Comparison of ENCODE assay signal across 4 worm cellular contexts in genomic region chrIII:6158642-6159475, ce11.
TF ChIP-seq lines count a peak whose summit lies in the region.

Gene nfm-1, plus strand, starts transcription at chrIII:6159453.

TF ChIP-seq in whole organism, L2 larva, 48 proteins besides CTCF, POLR2A, EP300 and RAD21 (continued from another document):
- TF ChIP-seq F13H6.1 (tag; optimal IDR thresholded peaks at IDR 0.05; lab: Kevin White, UChicago) (peak; percentile 52), mdl-1 (tag; optimal IDR thresholded peaks at IDR 0.05; lab: Kevin White, UChicago) (peak in 1 of 2 experiments; percentile 13), R02D3.7 (tag; optimal IDR thresholded peaks at IDR 0.05; lab: Kevin White, UChicago) (no peak), lin-13 (GFP tag; optimal IDR thresholded peaks at IDR 0.05; lab: Kevin White, UChicago) (peak; percentile 39), aly-2 (tag; optimal IDR thresholded peaks at IDR 0.05; lab: Kevin White, UChicago) (no peak), C34F6.9 (tag; optimal IDR thresholded peaks at IDR 0.05; lab: Kevin White, UChicago) (peak; percentile 41), alr-1 (tag; optimal IDR thresholded peaks at IDR 0.05; lab: Kevin White, UChicago) (no peak), lin-11 (tag; optimal IDR thresholded peaks at IDR 0.05; lab: Kevin White, UChicago) (peak; percentile 70), Y55F3AM.14 (GFP tag; optimal IDR thresholded peaks at IDR 0.05; lab: Kevin White, UChicago) (no peak), unc-55 (GFP tag; optimal IDR thresholded peaks at IDR 0.05; lab: Kevin White, UChicago) (peak; percentile 63), fos-1 (tag; optimal IDR thresholded peaks at IDR 0.05; lab: Kevin White, UChicago) (peak; percentile 95), ztf-11 (tag; optimal IDR thresholded peaks at IDR 0.05; lab: Kevin White, UChicago) (no peak), mab-5 (tag; optimal IDR thresholded peaks at IDR 0.05; lab: Kevin White, UChicago) (no peak), nhr-23 (tag; optimal IDR thresholded peaks at IDR 0.05; lab: Kevin White, UChicago) (no peak), skn-1 (tag; optimal IDR thresholded peaks at IDR 0.05; lab: Kevin White, UChicago) (peak; percentile 68), lsy-2 (tag; optimal IDR thresholded peaks at IDR 0.05; lab: Kevin White, UChicago) (peak; percentile 57 to 68), crh-2 (tag; optimal IDR thresholded peaks at IDR 0.05; lab: Kevin White, UChicago) (peak; percentile 47), nhr-11 (tag; optimal IDR thresholded peaks at IDR 0.05; lab: Kevin White, UChicago) (peak; percentile 39), snpc-4 (tag; optimal IDR thresholded peaks at IDR 0.05; lab: Kevin White, UChicago) (peak; percentile 15), unc-62 (GFP tag; optimal IDR thresholded peaks at IDR 0.05; lab: Kevin White, UChicago) (no peak), mbf-1 (tag; optimal IDR thresholded peaks at IDR 0.05; lab: Kevin White, UChicago) (peak; percentile 21), ceh-82 (tag; optimal IDR thresholded peaks at IDR 0.05; lab: Kevin White, UChicago) (no peak), peb-1 (tag; optimal IDR thresholded peaks at IDR 0.05; lab: Kevin White, UChicago) (no peak), ztf-1 (GFP tag; conservative IDR thresholded peaks at IDR 0.05; lab: Robert Waterston, UW) (no peak), sma-3 (GFP tag; optimal IDR thresholded peaks at IDR 0.05; lab: Kevin White, UChicago) (peak; percentile 56)

TF ChIP-seq in whole organism, L4 larva, 104 proteins besides CTCF, POLR2A, EP300 and RAD21 (continued from another document and continues in another):
- TF ChIP-seq ama-1 (optimal IDR thresholded peaks at IDR 0.05; lab: Kevin White, UChicago) (no peak), Y75B8A.6 (GFP tag; IDR thresholded peaks at IDR 0.05; lab: Robert Waterston, UW) (no peak), nhr-76 (tag; optimal IDR thresholded peaks at IDR 0.05; lab: Kevin White, UChicago) (no peak), dmd-9 (GFP tag; IDR thresholded peaks at IDR 0.05; lab: Robert Waterston, UW) (peak; percentile 76), gei-8 (GFP tag; optimal IDR thresholded peaks at IDR 0.05; lab: Kevin White, UChicago) (peak; percentile 65), spr-1 (tag; optimal IDR thresholded peaks at IDR 0.05; lab: Kevin White, UChicago) (peak; percentile 67), aha-1 (tag; lab: Kevin White, UChicago) (peak; percentile 59), daf-8 (GFP tag; IDR thresholded peaks at IDR 0.05; lab: Robert Waterston, UW) (0 out of 2 replicates have a peak, but pooled peaks have one; percentile 52), tag-97 (GFP tag; IDR thresholded peaks at IDR 0.05; lab: Robert Waterston, UW) (no peak), zag-1 (tag; optimal IDR thresholded peaks at IDR 0.05; lab: Kevin White, UChicago) (no peak), snpc-4 (tag; optimal IDR thresholded peaks at IDR 0.05; lab: Kevin White, UChicago) (no peak), ztf-11 (tag; optimal IDR thresholded peaks at IDR 0.05; lab: Kevin White, UChicago) (no peak), hif-1 (tag; optimal IDR thresholded peaks at IDR 0.05; lab: Kevin White, UChicago) (peak in 1 of 2 experiments; percentile 53), Y5F2A.4 (GFP tag; optimal IDR thresholded peaks at IDR 0.05; lab: Kevin White, UChicago) (peak; percentile 32), nhr-111 (GFP tag; optimal IDR thresholded peaks at IDR 0.05; lab: Kevin White, UChicago) (peak; percentile 70), F49E8.2 (tag; optimal IDR thresholded peaks at IDR 0.05; lab: Kevin White, UChicago; ENCODE audit: borderline replicate concordance) (peak; percentile 39), pha-4 (GFP tag; IDR thresholded peaks at IDR 0.05; lab: Robert Waterston, UW) (peak; percentile 72; the same call in 1 of the 2 replicates), pha-4 (tag; optimal IDR thresholded peaks at IDR 0.05; lab: Kevin White, UChicago) (no peak), vab-7 (GFP tag; IDR thresholded peaks at IDR 0.05; lab: Robert Waterston, UW) (peak; percentile 77), duxl-1 (tag; optimal IDR thresholded peaks at IDR 0.05; lab: Kevin White, UChicago; ENCODE audit: poor library complexity) (peak; percentile 24), skn-1 (tag; optimal IDR thresholded peaks at IDR 0.05; lab: Kevin White, UChicago) (no peak), lin-1 (GFP tag; IDR thresholded peaks at IDR 0.05; lab: Robert Waterston, UW) (peak; percentile 78), zip-2 (tag; optimal IDR thresholded peaks at IDR 0.05; lab: Kevin White, UChicago) (no peak), zip-11 (GFP tag; IDR thresholded peaks at IDR 0.05; lab: Robert Waterston, UW) (peak; percentile 70; the same call in 1 of the 2 replicates), fos-1 (tag; optimal IDR thresholded peaks at IDR 0.05; lab: Kevin White, UChicago) (no peak), ctbp-1 (GFP tag; IDR thresholded peaks at IDR 0.05; lab: Robert Waterston, UW) (peak; percentile 82), tra-1 (GFP tag; IDR thresholded peaks at IDR 0.05; lab: Robert Waterston, UW) (peak; percentile 84), mes-2 (tag; optimal IDR thresholded peaks at IDR 0.05; lab: Kevin White, UChicago; ENCODE audit: poor library complexity, severe bottlenecking) (peak; percentile 84), daf-19 (GFP tag; conservative IDR thresholded peaks at IDR 0.05; lab: Robert Waterston, UW) (peak; percentile 88), mdt-29 (GFP tag; IDR thresholded peaks at IDR 0.05; lab: Robert Waterston, UW) (peak; percentile 79), arid-1 (GFP tag; conservative IDR thresholded peaks at IDR 0.05; lab: Robert Waterston, UW) (peak; percentile 86), pqm-1 (tag; optimal IDR thresholded peaks at IDR 0.05; lab: Kevin White, UChicago) (peak; percentile 85), nhr-25 (tag; optimal IDR thresholded peaks at IDR 0.05; lab: Kevin White, UChicago; ENCODE audit: borderline replicate concordance, insufficient read depth) (peak; percentile 30), lin-38 (GFP tag; IDR thresholded peaks at IDR 0.05; lab: Robert Waterston, UW) (peak; percentile 76), ZK337.2 (GFP tag; IDR thresholded peaks at IDR 0.05; lab: Robert Waterston, UW) (no peak), ceh-62 (tag; optimal IDR thresholded peaks at IDR 0.05; lab: Kevin White, UChicago) (no peak)

TF ChIP-seq in whole organism, late embryonic, 69 proteins besides CTCF, POLR2A, EP300 and RAD21 (continued from another document and continues in another):
- TF ChIP-seq Y22D7AL.16 (tag; optimal IDR thresholded peaks at IDR 0.05; lab: Kevin White, UChicago) (peak; percentile 66), hlh-30 (tag; optimal IDR thresholded peaks at IDR 0.05; lab: Kevin White, UChicago; ENCODE audit: insufficient read depth) (no peak), elt-2 (tag; optimal IDR thresholded peaks at IDR 0.05; lab: Kevin White, UChicago) (peak; percentile 83), ceh-19 (GFP tag; optimal IDR thresholded peaks at IDR 0.05; lab: Kevin White, UChicago) (peak; percentile 87), hlh-15 (tag; optimal IDR thresholded peaks at IDR 0.05; lab: Kevin White, UChicago) (peak; percentile 63), nfya-1 (tag; optimal IDR thresholded peaks at IDR 0.05; lab: Kevin White, UChicago) (peak; percentile 63), C08G9.2 (tag; optimal IDR thresholded peaks at IDR 0.05; lab: Kevin White, UChicago) (peak; percentile 37), sox-2 (GFP tag; IDR thresholded peaks at IDR 0.05; lab: Robert Waterston, UW) (peak; percentile 77), K09A11.1 (tag; optimal IDR thresholded peaks at IDR 0.05; lab: Kevin White, UChicago; ENCODE audit: insufficient read depth) (peak; percentile 82), pros-1 (tag; optimal IDR thresholded peaks at IDR 0.05; lab: Kevin White, UChicago) (peak; percentile 4), ref-2 (tag; optimal IDR thresholded peaks at IDR 0.05; lab: Kevin White, UChicago) (peak; percentile 64), ceh-14 (tag; optimal IDR thresholded peaks at IDR 0.05; lab: Kevin White, UChicago) (peak; percentile 25), C38D4.7 (GFP tag; optimal IDR thresholded peaks at IDR 0.05; lab: Kevin White, UChicago) (peak; percentile 82), unc-42 (tag; optimal IDR thresholded peaks at IDR 0.05; lab: Kevin White, UChicago) (peak; percentile 25), tbx-2 (tag; optimal IDR thresholded peaks at IDR 0.05; lab: Kevin White, UChicago) (peak; percentile 58), pha-2 (tag; optimal IDR thresholded peaks at IDR 0.05; lab: Kevin White, UChicago) (peak; percentile 85), hlh-8 (tag; optimal IDR thresholded peaks at IDR 0.05; lab: Kevin White, UChicago) (no peak), ttx-3 (tag; optimal IDR thresholded peaks at IDR 0.05; lab: Kevin White, UChicago) (peak; percentile 79), T23F11.4 (GFP tag; optimal IDR thresholded peaks at IDR 0.05; lab: Kevin White, UChicago) (peak; percentile 76), ceh-2 (tag; optimal IDR thresholded peaks at IDR 0.05; lab: Kevin White, UChicago) (peak; percentile 25), ceh-31 (tag; optimal IDR thresholded peaks at IDR 0.05; lab: Kevin White, UChicago) (peak; percentile 41), npax-4 (tag; optimal IDR thresholded peaks at IDR 0.05; lab: Kevin White, UChicago) (peak; percentile 69), dve-1 (tag; optimal IDR thresholded peaks at IDR 0.05; lab: Kevin White, UChicago) (peak; percentile 64), ceh-24 (tag; optimal IDR thresholded peaks at IDR 0.05; lab: Kevin White, UChicago) (peak; percentile 32), K02D7.2 (tag; optimal IDR thresholded peaks at IDR 0.05; lab: Kevin White, UChicago) (peak; percentile 65), nhr-11 (tag; optimal IDR thresholded peaks at IDR 0.05; lab: Kevin White, UChicago) (no peak), ztf-16 (tag; optimal IDR thresholded peaks at IDR 0.05; lab: Kevin White, UChicago) (peak; percentile 77), pha-4 (tag; optimal IDR thresholded peaks at IDR 0.05; lab: Kevin White, UChicago) (no peak), eyg-1 (tag; optimal IDR thresholded peaks at IDR 0.05; lab: Kevin White, UChicago) (peak; percentile 38), sox-4 (tag; optimal IDR thresholded peaks at IDR 0.05; lab: Kevin White, UChicago) (peak; percentile 86), ceh-6 (GFP tag; optimal IDR thresholded peaks at IDR 0.05; lab: Kevin White, UChicago) (peak; percentile 86), tbx-7 (tag; optimal IDR thresholded peaks at IDR 0.05; lab: Kevin White, UChicago) (no peak), unc-55 (GFP tag; optimal IDR thresholded peaks at IDR 0.05; lab: Kevin White, UChicago) (no peak), che-1 (tag; optimal IDR thresholded peaks at IDR 0.05; lab: Kevin White, UChicago) (peak; percentile 82), madf-2 (tag; optimal IDR thresholded peaks at IDR 0.05; lab: Kevin White, UChicago) (peak; percentile 81), pat-9 (tag; optimal IDR thresholded peaks at IDR 0.05; lab: Kevin White, UChicago) (peak; percentile 80), zip-5 (tag; optimal IDR thresholded peaks at IDR 0.05; lab: Kevin White, UChicago) (peak; percentile 52), pag-3 (tag; optimal IDR thresholded peaks at IDR 0.05; lab: Kevin White, UChicago; ENCODE audit: borderline replicate concordance) (no peak), odd-2 (tag; optimal IDR thresholded peaks at IDR 0.05; lab: Kevin White, UChicago) (peak; percentile 35)

TF ChIP-seq in whole organism, mixed stage, embryonic, 35 proteins besides CTCF, POLR2A, EP300 and RAD21 (continued from another document):
- TF ChIP-seq flh-1 (GFP tag; optimal IDR thresholded peaks at IDR 0.05; lab: Kevin White, UChicago) (peak; percentile 66), ztf-11 (tag; optimal IDR thresholded peaks at IDR 0.05; lab: Kevin White, UChicago) (no peak), elt-3 (tag; optimal IDR thresholded peaks at IDR 0.05; lab: Kevin White, UChicago) (no peak), unc-39 (tag; optimal IDR thresholded peaks at IDR 0.05; lab: Kevin White, UChicago) (peak; percentile 35), nhr-28 (tag; optimal IDR thresholded peaks at IDR 0.05; lab: Kevin White, UChicago) (no peak), pha-4 (tag; optimal IDR thresholded peaks at IDR 0.05; lab: Kevin White, UChicago) (peak; percentile 19)
